Fruit fly (Drosophila melanogaster) whole organism, embryonic: ENCODE results near the gene CG13272.

Source experiments
- Aef1 ChIP-seq: fragments of 200-800 bp; sonication (Bioruptor generic); IDR thresholded peaks from 3 replicates; pipeline ENCODE4 v1.3.6; 2022; ENCODE audit warnings: missing biosample characterization, missing genetic modification characterization
- B-H2 ChIP-seq: fragments of 200-800 bp; sonication (Bioruptor generic); optimal IDR thresholded peaks from 2 replicates; lab custom pipeline; 2018; ENCODE audit warnings: missing biosample characterization, mild to moderate bottlenecking, missing genetic modification characterization
- Blimp-1 ChIP-seq: fragments of 200-800 bp; sonication (Bioruptor generic); optimal IDR thresholded peaks from 3 replicates; lab custom pipeline; 2018; ENCODE audit warnings: missing biosample characterization, missing genetic modification characterization, mild to moderate bottlenecking, moderate library complexity, missing genetic modification reagents
- BtbVII ChIP-seq: fragments of 200-800 bp; sonication (Bioruptor generic); optimal IDR thresholded peaks from 3 replicates; lab custom pipeline; 2017; ENCODE audit warnings: missing biosample characterization, mild to moderate bottlenecking, missing genetic modification characterization
- CG10565 ChIP-seq: fragments of 200-800 bp; sonication (Bioruptor generic); optimal IDR thresholded peaks from 3 replicates; lab custom pipeline; 2016; ENCODE audit warnings: missing biosample characterization, mild to moderate bottlenecking, missing genetic modification characterization
- CG10654 ChIP-seq: fragments of 200-800 bp; sonication (Bioruptor generic); optimal IDR thresholded peaks from 2 replicates; lab custom pipeline; 2016; ENCODE audit warnings: missing biosample characterization, missing genetic modification characterization
- CG12104 ChIP-seq: fragments of 200-800 bp; sonication (Bioruptor generic); optimal IDR thresholded peaks from 3 replicates; lab custom pipeline; 2016; ENCODE audit warnings: missing biosample characterization, missing genetic modification characterization
- CG12769 ChIP-seq: fragments of 200-800 bp; sonication (Bioruptor generic); optimal IDR thresholded peaks from 2 replicates; lab custom pipeline; 2019; ENCODE audit warnings: missing biosample characterization, mild to moderate bottlenecking, missing genetic modification characterization, moderate library complexity
- CG13123 ChIP-seq: fragments of 200-800 bp; sonication (Bioruptor generic); optimal IDR thresholded peaks from 2 replicates; lab custom pipeline; 2016; ENCODE audit warnings: missing biosample characterization, missing genetic modification characterization
- CG13287 ChIP-seq: fragments of 200-800 bp; sonication (Bioruptor generic); IDR thresholded peaks from 2 replicates; pipeline ENCODE4 v1.3.6; 2022; ENCODE audit warnings: missing biosample characterization, missing genetic modification characterization; ENCODE audit not compliant: partially characterized antibody
- CG16815 ChIP-seq: fragments of 200-800 bp; sonication (Bioruptor generic); optimal IDR thresholded peaks from 3 replicates; lab custom pipeline; 2017; ENCODE audit warnings: missing biosample characterization, mild to moderate bottlenecking, missing genetic modification characterization
- CG1792 ChIP-seq: fragments of 200-800 bp; sonication (Bioruptor generic); optimal IDR thresholded peaks from 2 replicates; lab custom pipeline; 2016; ENCODE audit warnings: missing biosample characterization, missing genetic modification characterization
- CG2120 ChIP-seq: fragments of 200-800 bp; sonication (Bioruptor generic); optimal IDR thresholded peaks from 3 replicates; lab custom pipeline; 2016; ENCODE audit warnings: missing biosample characterization, missing genetic modification characterization
- CG30431 ChIP-seq: fragments of 200-800 bp; sonication (Bioruptor generic); optimal IDR thresholded peaks from 2 replicates; lab custom pipeline; 2017; ENCODE audit warnings: missing biosample characterization, missing genetic modification characterization
- CG33557 ChIP-seq: fragments of 200-800 bp; sonication (Bioruptor generic); optimal IDR thresholded peaks from 2 replicates; lab custom pipeline; 2019; ENCODE audit warnings: missing biosample characterization, mild to moderate bottlenecking, missing genetic modification characterization, moderate library complexity
- CG4328 ChIP-seq: fragments of 200-800 bp; sonication (Bioruptor generic); optimal IDR thresholded peaks from 3 replicates; lab custom pipeline; 2017; ENCODE audit warnings: missing biosample characterization, missing genetic modification reagents, missing genetic modification characterization
- CG43689 ChIP-seq: fragments of 200-800 bp; sonication (Bioruptor generic); IDR thresholded peaks from 2 replicates; pipeline ENCODE4 v1.3.6; 2022; ENCODE audit warnings: missing biosample characterization, missing genetic modification characterization
- CG4404 ChIP-seq: fragments of 200-800 bp; sonication (Bioruptor generic); IDR thresholded peaks from 2 replicates; pipeline ENCODE4 v1.3.6; 2022; ENCODE audit warnings: missing biosample characterization, missing genetic modification characterization
- CG4617 ChIP-seq: fragments of 200-800 bp; sonication (Bioruptor generic); optimal IDR thresholded peaks from 3 replicates; lab custom pipeline; 2016; ENCODE audit warnings: missing biosample characterization, missing genetic modification characterization, borderline replicate concordance
- CG6254 ChIP-seq: fragments of 200-800 bp; sonication (Bioruptor generic); optimal IDR thresholded peaks from 3 replicates; lab custom pipeline; 2017; ENCODE audit warnings: mild to moderate bottlenecking, missing biosample characterization, missing genetic modification reagents, missing genetic modification characterization
- CG6272 ChIP-seq: fragments of 200-800 bp; sonication (Bioruptor generic); IDR thresholded peaks from 2 replicates; pipeline ENCODE4 v1.3.6; 2022; ENCODE audit warnings: missing biosample characterization, missing genetic modification characterization
- CG7987 ChIP-seq: fragments of 200-800 bp; sonication (Bioruptor generic); optimal IDR thresholded peaks from 2 replicates; lab custom pipeline; 2018; ENCODE audit warnings: missing biosample characterization, mild to moderate bottlenecking, missing genetic modification characterization, moderate library complexity
- CG9932 ChIP-seq: fragments of 200-800 bp; sonication (Bioruptor generic); IDR thresholded peaks from 2 replicates; pipeline ENCODE4 v1.3.6; 2022; ENCODE audit warnings: missing biosample characterization, missing genetic modification characterization
- D19A ChIP-seq: fragments of 200-800 bp; optimal IDR thresholded peaks from 3 replicates; lab custom pipeline; 2019; ENCODE audit warnings: missing biosample characterization, mild to moderate bottlenecking, missing genetic modification characterization, moderate library complexity
- Dek ChIP-seq: fragments of 200-800 bp; sonication (Bioruptor generic); optimal IDR thresholded peaks from 3 replicates; lab custom pipeline; 2019; ENCODE audit warnings: missing biosample characterization, mild to moderate bottlenecking, missing genetic modification characterization, moderate library complexity
- Dip3 ChIP-seq: fragments of 200-800 bp; sonication (Bioruptor generic); optimal IDR thresholded peaks from 3 replicates; lab custom pipeline; 2016; ENCODE audit warnings: missing biosample characterization, missing genetic modification characterization
- E2f1 ChIP-seq: fragments of 200-800 bp; sonication (Bioruptor generic); IDR thresholded peaks from 2 replicates; pipeline ENCODE4 v1.3.6; 2022; ENCODE audit warnings: missing biosample characterization, missing genetic modification characterization
- Gug ChIP-seq: fragments of 200-800 bp; sonication (Bioruptor generic); IDR thresholded peaks from 4 replicates; pipeline ENCODE4 v1.3.6; 2022; ENCODE audit warnings: missing biosample characterization, missing genetic modification characterization
- MESR4 ChIP-seq: fragments of 200-800 bp; sonication (Bioruptor generic); optimal IDR thresholded peaks from 2 replicates; lab custom pipeline; 2018; ENCODE audit warnings: missing biosample characterization, mild to moderate bottlenecking, missing genetic modification characterization, moderate library complexity
- NFAT ChIP-seq: fragments of 200-800 bp; sonication (Bioruptor generic); IDR thresholded peaks from 2 replicates; pipeline ENCODE4 v1.3.6; 2022; ENCODE audit warnings: missing biosample characterization, missing genetic modification characterization
- Taf1 ChIP-seq: fragments of 200-800 bp; sonication (Bioruptor generic); IDR thresholded peaks from 2 replicates; pipeline ENCODE4 v1.3.6; 2022; ENCODE audit warnings: missing biosample characterization, missing genetic modification characterization
- Xbp1 ChIP-seq: fragments of 200-800 bp; sonication (Bioruptor generic); optimal IDR thresholded peaks from 3 replicates; lab custom pipeline; 2016; ENCODE audit warnings: missing biosample characterization, mild to moderate bottlenecking, missing genetic modification characterization
- abd-A ChIP-seq: fragments of 200-800 bp; sonication (Bioruptor generic); optimal IDR thresholded peaks from 3 replicates; lab custom pipeline; 2019; ENCODE audit warnings: missing biosample characterization, mild to moderate bottlenecking, missing genetic modification characterization, moderate library complexity
- chm ChIP-seq: fragments of 200-800 bp; sonication (Bioruptor generic); IDR thresholded peaks from 2 replicates; pipeline ENCODE4 v1.3.6; 2022; ENCODE audit warnings: missing biosample characterization, missing genetic modification characterization
- dpn ChIP-seq, 2 experiments: fragments of 200-800 bp; sonication (Bioruptor generic); optimal IDR thresholded peaks; 3 replicates each; lab custom pipeline; 2016; ENCODE audit warnings: missing biosample characterization in 2 of 2, missing genetic modification characterization in 2 of 2
- ems ChIP-seq: fragments of 200-800 bp; sonication (Bioruptor generic); optimal IDR thresholded peaks from 3 replicates; lab custom pipeline; 2016; ENCODE audit warnings: missing biosample characterization, missing genetic modification characterization
- fd102C ChIP-seq: fragments of 200-800 bp; sonication (Bioruptor generic); optimal IDR thresholded peaks from 2 replicates; lab custom pipeline; 2018; ENCODE audit warnings: missing biosample characterization, mild to moderate bottlenecking, missing genetic modification characterization, moderate library complexity
- gfzf ChIP-seq: fragments of 200-800 bp; sonication (Bioruptor generic); optimal IDR thresholded peaks from 2 replicates; lab custom pipeline; 2016; ENCODE audit warnings: missing biosample characterization, mild to moderate bottlenecking, missing genetic modification characterization, moderate library complexity
- grau ChIP-seq: fragments of 200-800 bp; optimal IDR thresholded peaks from 3 replicates; lab custom pipeline; 2019; ENCODE audit warnings: missing biosample characterization, mild to moderate bottlenecking, missing genetic modification characterization, moderate library complexity
- gro ChIP-seq: fragments of 200-800 bp; sonication (Bioruptor generic); optimal IDR thresholded peaks from 2 replicates; lab custom pipeline; 2016; ENCODE audit warnings: missing biosample characterization, missing genetic modification characterization
- hbn ChIP-seq: fragments of 200-800 bp; sonication (Bioruptor generic); IDR thresholded peaks from 2 replicates; pipeline ENCODE4 v1.3.6; 2022; ENCODE audit warnings: missing biosample characterization, missing genetic modification characterization; ENCODE audit not compliant: partially characterized antibody
- luna ChIP-seq: fragments of 200-800 bp; sonication (Bioruptor generic); optimal IDR thresholded peaks from 2 replicates; lab custom pipeline; 2016; ENCODE audit warnings: missing biosample characterization, missing genetic modification characterization
- otp ChIP-seq: fragments of 200-800 bp; sonication (Bioruptor generic); IDR thresholded peaks from 3 replicates; pipeline ENCODE4, ENCODE4 v1.3.6; 2022; ENCODE audit warnings: missing biosample characterization, missing genetic modification characterization
- peb ChIP-seq: fragments of 200-800 bp; sonication (Bioruptor generic); IDR thresholded peaks from 2 replicates; pipeline ENCODE4 v1.3.6; 2022; ENCODE audit warnings: missing biosample characterization, missing genetic modification characterization
- phol ChIP-seq: fragments of 200-800 bp; sonication (Bioruptor generic); optimal IDR thresholded peaks from 3 replicates; lab custom pipeline; 2018; ENCODE audit warnings: missing biosample characterization, mild to moderate bottlenecking, missing genetic modification characterization, moderate library complexity
- psq ChIP-seq: fragments of 200-800 bp; sonication (Bioruptor generic); optimal IDR thresholded peaks from 2 replicates; lab custom pipeline; 2017; ENCODE audit warnings: missing biosample characterization, missing genetic modification characterization
- ro ChIP-seq: fragments of 200-800 bp; sonication (Bioruptor generic); IDR thresholded peaks from 2 replicates; pipeline ENCODE4 v1.3.6; 2022; ENCODE audit warnings: missing biosample characterization, missing genetic modification characterization
- sr ChIP-seq: fragments of 200-800 bp; sonication (Bioruptor generic); IDR thresholded peaks from 3 replicates; pipeline ENCODE4 v1.3.6; 2022; ENCODE audit warnings: missing biosample characterization, missing genetic modification characterization
- zfh1 ChIP-seq: fragments of 200-800 bp; sonication (Bioruptor generic); IDR thresholded peaks from 3 replicates; pipeline ENCODE4 v1.3.6; 2022; ENCODE audit warnings: missing biosample characterization, missing genetic modification characterization

CG13272 gene

DNA sequence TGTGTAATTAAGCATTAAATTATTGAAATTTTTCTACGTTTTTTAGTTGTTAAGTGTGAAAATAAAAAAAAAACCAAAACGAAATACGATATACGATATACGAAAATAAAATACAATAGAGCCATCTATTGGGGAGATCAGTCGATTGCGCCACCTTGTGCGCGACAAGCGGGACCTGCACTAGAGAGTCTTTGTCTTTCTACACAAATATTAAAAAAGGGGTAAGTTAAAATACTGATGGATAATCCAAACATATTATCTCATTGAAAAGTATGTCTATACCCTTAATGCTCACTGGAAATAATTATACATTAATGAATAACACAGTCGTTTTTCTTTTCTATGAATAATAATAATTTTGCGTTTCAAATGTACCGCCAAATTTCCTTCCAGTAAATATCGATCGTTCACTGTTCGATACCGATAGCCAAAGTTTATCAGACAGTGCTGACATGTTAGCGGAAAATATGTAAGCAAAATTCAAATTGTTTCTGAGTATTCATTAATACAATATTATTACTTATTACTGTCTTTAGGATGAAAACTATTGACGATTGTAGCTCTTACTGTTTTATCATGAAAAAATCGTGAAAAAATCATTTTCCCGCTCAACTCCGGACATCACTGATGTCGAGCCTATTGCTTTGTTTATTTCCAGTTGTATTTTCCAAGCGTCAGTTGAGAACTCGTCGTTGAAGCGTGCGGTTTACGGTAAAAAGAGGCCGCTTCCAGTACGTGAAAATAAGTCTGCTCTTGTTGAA lies 11.5 kb downstream of the CG13272 start, which contains the start of gene mdy (continued):
- TF ChIP-seq fd102C (GFP tag; lab: Kevin White, UChicago): no peak
- TF ChIP-seq BtbVII (GFP tag; lab: Kevin White, UChicago): no peak
- no peak for TF ChIP-seq Blimp-1 (GFP tag; lab: Kevin White, UChicago)
- no peak for TF ChIP-seq hbn (GFP tag; lab: Robert Waterston, UW)
- TF ChIP-seq CG1792: peak; percentile 17
- TF ChIP-seq CG13287 (GFP tag; lab: Robert Waterston, UW): peak; percentile 61
- peak; percentile 48 for TF ChIP-seq ems
- TF ChIP-seq CG13123 (GFP tag; lab: Kevin White, UChicago): peak; percentile 13
- TF ChIP-seq Taf1 (GFP tag; lab: Robert Waterston, UW): no peak
- no peak for TF ChIP-seq CG43689 (GFP tag; lab: Robert Waterston, UW)
- TF ChIP-seq CG16815 (GFP tag; lab: Kevin White, UChicago): no peak
- TF ChIP-seq Dip3 (GFP tag; lab: Kevin White, UChicago): peak; percentile 0
- peak; percentile 59 for TF ChIP-seq E2f1 (GFP tag; lab: Robert Waterston, UW)
- no peak for TF ChIP-seq MESR4 (GFP tag; lab: Kevin White, UChicago)
- TF ChIP-seq psq: no peak
- TF ChIP-seq CG6254 (GFP tag; lab: Kevin White, UChicago): no peak
- peak; percentile 57 for TF ChIP-seq phol
- TF ChIP-seq CG9932: peak; percentile 63
- peak; percentile 0 for TF ChIP-seq CG4328 (GFP tag; lab: Kevin White, UChicago)
- peak; percentile 63 for TF ChIP-seq grau (tag; lab: Kevin White, UChicago)
- peak; percentile 6 for TF ChIP-seq gro (GFP tag; lab: Kevin White, UChicago)
- peak; percentile 56 for TF ChIP-seq CG12104 (GFP tag; lab: Kevin White, UChicago)
- no peak for TF ChIP-seq abd-A (tag; lab: Kevin White, UChicago)
- no peak for TF ChIP-seq luna (GFP tag; lab: Kevin White, UChicago)
- no peak for TF ChIP-seq CG4617 (GFP tag; lab: Kevin White, UChicago)
- TF ChIP-seq Aef1 (GFP tag; lab: Robert Waterston, UW): peak; percentile 47; the same call in 2 of the 3 replicates
- TF ChIP-seq sr: no peak
- peak; percentile 24 for TF ChIP-seq B-H2
- TF ChIP-seq CG10565 (GFP tag; lab: Kevin White, UChicago): no peak
- 0 out of 3 replicates have a peak, but pooled peaks have one; percentile 57 for TF ChIP-seq otp (GFP tag; lab: Robert Waterston, UW)
- TF ChIP-seq CG10654 (GFP tag; lab: Kevin White, UChicago): no peak
- peak; percentile 30; the same call in 1 of the 2 replicates for TF ChIP-seq CG6272 (GFP tag; lab: Robert Waterston, UW)
- no peak for TF ChIP-seq CG7987 (GFP tag; lab: Kevin White, UChicago)
- TF ChIP-seq CG33557: peak; percentile 45
- TF ChIP-seq CG12769: peak; percentile 56
- peak; percentile 60; the same call in 2 of the 3 replicates for TF ChIP-seq zfh1 (GFP tag; lab: Robert Waterston, UW)
- peak; percentile 15 for TF ChIP-seq CG30431 (GFP tag; lab: Kevin White, UChicago)
- peak; percentile 81 for TF ChIP-seq CG2120 (GFP tag; lab: Kevin White, UChicago)
- TF ChIP-seq D19A: peak; percentile 37
- TF ChIP-seq Dek: peak; percentile 54
- TF ChIP-seq dpn (GFP tag; optimal IDR thresholded peaks at IDR 0.05; lab: Kevin White, UChicago): peak; percentile 62 to 71
- TF ChIP-seq peb (GFP tag; lab: Robert Waterston, UW): no peak
- peak; percentile 86 for TF ChIP-seq NFAT (GFP tag; lab: Robert Waterston, UW)
- no peak for TF ChIP-seq CG4404 (GFP tag; lab: Robert Waterston, UW)
- no peak for TF ChIP-seq gfzf (GFP tag; lab: Kevin White, UChicago)
- peak; percentile 72 for TF ChIP-seq Xbp1 (GFP tag; lab: Kevin White, UChicago)
- TF ChIP-seq Gug: peak; percentile 51; the same call in 2 of the 4 replicates
- no peak; the same call in 1 of the 2 replicates for TF ChIP-seq chm
- no peak for TF ChIP-seq ro (GFP tag; lab: Robert Waterston, UW)
